Fruit fly (Drosophila melanogaster) whole organism, embryonic: ENCODE data around the gene CG33721.

Experiments
- Antp ChIP-seq: fragments of 200-800 bp; sonication (Bioruptor generic); optimal IDR thresholded peaks from 3 replicates; lab custom pipeline; 2016; ENCODE audit warnings: missing biosample characterization, missing genetic modification characterization
- Atf3 ChIP-seq: fragments of 200-800 bp; sonication (Bioruptor generic); optimal IDR thresholded peaks from 3 replicates; lab custom pipeline; 2016; ENCODE audit warnings: missing biosample characterization, missing genetic modification characterization
- Bteb2 ChIP-seq: fragments of 200-800 bp; sonication (Bioruptor generic); optimal IDR thresholded peaks from 2 replicates; lab custom pipeline; 2016; ENCODE audit warnings: missing biosample characterization, missing genetic modification characterization
- CG10959 ChIP-seq: fragments of 200-800 bp; sonication (Bioruptor generic); IDR thresholded peaks from 2 replicates; pipeline ENCODE4 v1.3.6; 2022; ENCODE audit warnings: missing biosample characterization, missing genetic modification characterization
- CG11247 ChIP-seq: fragments of 200-800 bp; sonication (Bioruptor generic); IDR thresholded peaks from 2 replicates; pipeline ENCODE4 v1.3.6; 2022; ENCODE audit warnings: missing biosample characterization, missing genetic modification characterization
- CG12104 ChIP-seq: fragments of 200-800 bp; sonication (Bioruptor generic); optimal IDR thresholded peaks from 3 replicates; lab custom pipeline; 2016; ENCODE audit warnings: missing biosample characterization, missing genetic modification characterization
- CG12299 ChIP-seq: fragments of 200-800 bp; sonication (Bioruptor generic); optimal IDR thresholded peaks from 2 replicates; lab custom pipeline; 2018; ENCODE audit warnings: missing biosample characterization, mild to moderate bottlenecking, missing genetic modification characterization
- CG12659 ChIP-seq: fragments of 200-800 bp; sonication (Bioruptor generic); optimal IDR thresholded peaks from 3 replicates; lab custom pipeline; 2017; ENCODE audit warnings: mild to moderate bottlenecking, missing biosample characterization, missing genetic modification reagents, missing genetic modification characterization
- CG12769 ChIP-seq: fragments of 200-800 bp; sonication (Bioruptor generic); optimal IDR thresholded peaks from 2 replicates; lab custom pipeline; 2019; ENCODE audit warnings: missing biosample characterization, mild to moderate bottlenecking, missing genetic modification characterization, moderate library complexity
- CG13624 ChIP-seq: fragments of 200-800 bp; sonication (Bioruptor generic); optimal IDR thresholded peaks from 2 replicates; lab custom pipeline; 2016; ENCODE audit warnings: missing biosample characterization, missing genetic modification characterization
- CG14710 ChIP-seq: fragments of 200-800 bp; sonication (Bioruptor generic); optimal IDR thresholded peaks from 3 replicates; lab custom pipeline; 2019; ENCODE audit warnings: missing biosample characterization, mild to moderate bottlenecking, missing genetic modification characterization, moderate library complexity
- CG15073 ChIP-seq: fragments of 200-800 bp; sonication (Bioruptor generic); optimal IDR thresholded peaks from 2 replicates; lab custom pipeline; 2016; ENCODE audit warnings: missing biosample characterization, missing genetic modification characterization
- CG1603 ChIP-seq: fragments of 200-800 bp; sonication (Bioruptor generic); optimal IDR thresholded peaks from 2 replicates; lab custom pipeline; 2019; ENCODE audit warnings: missing biosample characterization, mild to moderate bottlenecking, missing genetic modification characterization, moderate library complexity
- CG16863 ChIP-seq: fragments of 200-800 bp; sonication (Bioruptor generic); optimal IDR thresholded peaks from 3 replicates; lab custom pipeline; 2016; ENCODE audit warnings: missing biosample characterization, missing genetic modification characterization
- CG17328 ChIP-seq: fragments of 200-800 bp; sonication (Bioruptor generic); IDR thresholded peaks from 2 replicates; pipeline ENCODE4 v1.3.6; 2022; ENCODE audit warnings: missing biosample characterization, missing genetic modification characterization
- CG17359 ChIP-seq: fragments of 200-800 bp; sonication (Bioruptor generic); optimal IDR thresholded peaks from 3 replicates; lab custom pipeline; 2018; ENCODE audit warnings: missing biosample characterization, mild to moderate bottlenecking, missing genetic modification characterization, moderate library complexity
- CG32532 ChIP-seq: fragments of 200-800 bp; sonication (Bioruptor generic); IDR thresholded peaks from 2 replicates; pipeline ENCODE4 v1.3.6; 2022; ENCODE audit warnings: missing biosample characterization, missing genetic modification characterization
- CG5953 ChIP-seq: fragments of 200-800 bp; sonication (Bioruptor generic); IDR thresholded peaks from 2 replicates; pipeline ENCODE4 v1.3.6; 2022; ENCODE audit warnings: missing biosample characterization, missing genetic modification characterization
- CG6689 ChIP-seq: fragments of 200-800 bp; sonication (Bioruptor generic); IDR thresholded peaks from 2 replicates; pipeline ENCODE4 v1.3.6; 2022; ENCODE audit warnings: missing biosample characterization, missing genetic modification characterization
- CG7745 ChIP-seq: fragments of 200-800 bp; sonication (Bioruptor generic); optimal IDR thresholded peaks from 2 replicates; lab custom pipeline; 2018; ENCODE audit warnings: missing biosample characterization, mild to moderate bottlenecking, missing genetic modification characterization, moderate library complexity
- CG7928 ChIP-seq: fragments of 200-800 bp; sonication (Bioruptor generic); optimal IDR thresholded peaks from 2 replicates; lab custom pipeline; 2017; ENCODE audit warnings: missing biosample characterization, mild to moderate bottlenecking, missing genetic modification characterization
- Dad ChIP-seq: fragments of 200-800 bp; sonication (Bioruptor generic); optimal IDR thresholded peaks from 3 replicates; lab custom pipeline; 2016; ENCODE audit warnings: missing biosample characterization, missing genetic modification characterization
- HLH54F ChIP-seq: fragments of 200-800 bp; sonication (Bioruptor generic); optimal IDR thresholded peaks from 3 replicates; lab custom pipeline; 2016; ENCODE audit warnings: missing biosample characterization, missing genetic modification characterization
- HLHmδ ChIP-seq: fragments of 200-800 bp; sonication (Bioruptor generic); optimal IDR thresholded peaks from 2 replicates; lab custom pipeline; 2018; ENCODE audit warnings: missing biosample characterization, mild to moderate bottlenecking, missing genetic modification characterization, moderate library complexity
- HmgZ ChIP-seq: fragments of 200-800 bp; sonication (Bioruptor generic); optimal IDR thresholded peaks from 2 replicates; lab custom pipeline; 2018; ENCODE audit warnings: missing biosample characterization, mild to moderate bottlenecking, missing genetic modification characterization
- Mad ChIP-seq: fragments of 200-800 bp; sonication (Bioruptor generic); optimal IDR thresholded peaks from 2 replicates; lab custom pipeline; 2016; ENCODE audit warnings: missing biosample characterization, missing genetic modification characterization
- Mes4 ChIP-seq: fragments of 200-800 bp; sonication (Bioruptor generic); optimal IDR thresholded peaks from 2 replicates; lab custom pipeline; 2016; ENCODE audit warnings: missing biosample characterization, missing genetic modification characterization
- Scr ChIP-seq: fragments of 200-800 bp; sonication (Bioruptor generic); IDR thresholded peaks from 2 replicates; pipeline ENCODE4 v1.3.6; 2022; ENCODE audit warnings: missing biosample characterization, missing genetic modification characterization; ENCODE audit not compliant: partially characterized antibody
- TFAM ChIP-seq: fragments of 200-800 bp; sonication (Bioruptor generic); optimal IDR thresholded peaks from 2 replicates; lab custom pipeline; 2017; ENCODE audit warnings: missing biosample characterization, missing genetic modification characterization, inconsistent platforms
- ase ChIP-seq: fragments of 200-800 bp; sonication (Bioruptor generic); IDR thresholded peaks from 3 replicates; pipeline ENCODE4 v1.3.6; 2022; ENCODE audit warnings: missing biosample characterization, missing genetic modification characterization
- ash1 ChIP-seq: fragments of 200-800 bp; sonication (Bioruptor generic); optimal IDR thresholded peaks from 2 replicates; lab custom pipeline; 2018; ENCODE audit warnings: missing biosample characterization, mild to moderate bottlenecking, missing genetic modification characterization
- cas ChIP-seq: fragments of 200-800 bp; sonication (Bioruptor generic); IDR thresholded peaks from 2 replicates; pipeline ENCODE4 v1.3.6; 2022; ENCODE audit warnings: missing biosample characterization, missing genetic modification characterization
- cato ChIP-seq: fragments of 200-800 bp; sonication (Bioruptor generic); optimal IDR thresholded peaks from 2 replicates; lab custom pipeline; 2016; ENCODE audit warnings: missing biosample characterization, missing genetic modification characterization, borderline replicate concordance
- crc ChIP-seq: fragments of 200-800 bp; sonication (Bioruptor generic); optimal IDR thresholded peaks from 2 replicates; lab custom pipeline; 2016; ENCODE audit warnings: missing biosample characterization, missing genetic modification characterization
- dm ChIP-seq: fragments of 200-800 bp; sonication (Bioruptor generic); optimal IDR thresholded peaks from 3 replicates; lab custom pipeline; 2016; ENCODE audit warnings: missing biosample characterization, missing genetic modification characterization
- dmrt11E ChIP-seq: fragments of 200-800 bp; sonication (Bioruptor generic); optimal IDR thresholded peaks from 3 replicates; lab custom pipeline; 2018; ENCODE audit warnings: missing biosample characterization, mild to moderate bottlenecking, missing genetic modification characterization, moderate library complexity
- exex ChIP-seq: fragments of 200-800 bp; sonication (Bioruptor generic); optimal IDR thresholded peaks from 4 replicates; lab custom pipeline; 2018; ENCODE audit warnings: missing biosample characterization, mild to moderate bottlenecking, missing genetic modification characterization, moderate library complexity
- grau ChIP-seq: fragments of 200-800 bp; optimal IDR thresholded peaks from 3 replicates; lab custom pipeline; 2019; ENCODE audit warnings: missing biosample characterization, mild to moderate bottlenecking, missing genetic modification characterization, moderate library complexity
- ken ChIP-seq: fragments of 200-800 bp; sonication (Bioruptor generic); IDR thresholded peaks from 3 replicates; pipeline ENCODE4 v1.3.6; 2022; ENCODE audit warnings: missing biosample characterization, missing genetic modification characterization
- kni ChIP-seq: fragments of 200-800 bp; sonication (Bioruptor generic); optimal IDR thresholded peaks from 3 replicates; lab custom pipeline; 2017; ENCODE audit warnings: mild to moderate bottlenecking, missing biosample characterization, missing genetic modification reagents, missing genetic modification characterization
- knrl ChIP-seq: fragments of 200-800 bp; sonication (Bioruptor generic); IDR thresholded peaks from 3 replicates; pipeline ENCODE4 v1.3.6; 2022; ENCODE audit warnings: missing biosample characterization, missing genetic modification characterization; ENCODE audit not compliant: partially characterized antibody
- maf-S ChIP-seq: fragments of 200-800 bp; sonication (Bioruptor generic); optimal IDR thresholded peaks from 2 replicates; lab custom pipeline; 2016; ENCODE audit warnings: missing biosample characterization, missing genetic modification characterization
- nom ChIP-seq: fragments of 200-800 bp; sonication (Bioruptor generic); optimal IDR thresholded peaks from 2 replicates; lab custom pipeline; 2017; ENCODE audit warnings: missing biosample characterization, missing genetic modification characterization, mild to moderate bottlenecking, moderate library complexity, missing genetic modification reagents
- odd ChIP-seq: fragments of 200-800 bp; sonication (Bioruptor generic); optimal IDR thresholded peaks from 2 replicates; lab custom pipeline; 2017; ENCODE audit warnings: missing biosample characterization, mild to moderate bottlenecking, missing genetic modification characterization
- pita ChIP-seq: fragments of 200-800 bp; sonication (Bioruptor generic); optimal IDR thresholded peaks from 2 replicates; lab custom pipeline; 2017; ENCODE audit warnings: missing biosample characterization, mild to moderate bottlenecking, missing genetic modification characterization
- pnt ChIP-seq: fragments of 200-800 bp; sonication (Bioruptor generic); optimal IDR thresholded peaks from 3 replicates; lab custom pipeline; 2016; ENCODE audit warnings: missing biosample characterization, missing genetic modification characterization
- repo ChIP-seq: fragments of 200-800 bp; sonication (Bioruptor generic); optimal IDR thresholded peaks from 2 replicates; lab custom pipeline; 2016; ENCODE audit warnings: missing biosample characterization, missing genetic modification characterization
- rib ChIP-seq: fragments of 200-800 bp; sonication (Bioruptor generic); IDR thresholded peaks from 2 replicates; pipeline ENCODE4 v1.3.6; 2022; ENCODE audit warnings: missing biosample characterization, missing genetic modification characterization
- sens ChIP-seq: fragments of 200-800 bp; sonication (Bioruptor generic); peaks from one replicate; lab custom pipeline; 2016; ENCODE audit warnings: missing biosample characterization, missing genetic modification characterization
- tll ChIP-seq, 2 experiments: fragments of 200-800 bp in 1 of 2; fragments of >200 bp in 1 of 2; sonication (Bioruptor generic) in 1 of 2; optimal IDR thresholded peaks; 2 replicates each; lab custom pipeline; 2017 to 2019; ENCODE audit warnings: missing biosample characterization in 2 of 2, missing genetic modification characterization in 2 of 2, mild to moderate bottlenecking in 1 of 2, moderate library complexity in 1 of 2
- tup ChIP-seq: fragments of 200-800 bp; sonication (Bioruptor generic); optimal IDR thresholded peaks from 2 replicates; lab custom pipeline; 2016; ENCODE audit warnings: missing biosample characterization, mild to moderate bottlenecking, missing genetic modification characterization, moderate library complexity

Gene CG33721

DNA sequence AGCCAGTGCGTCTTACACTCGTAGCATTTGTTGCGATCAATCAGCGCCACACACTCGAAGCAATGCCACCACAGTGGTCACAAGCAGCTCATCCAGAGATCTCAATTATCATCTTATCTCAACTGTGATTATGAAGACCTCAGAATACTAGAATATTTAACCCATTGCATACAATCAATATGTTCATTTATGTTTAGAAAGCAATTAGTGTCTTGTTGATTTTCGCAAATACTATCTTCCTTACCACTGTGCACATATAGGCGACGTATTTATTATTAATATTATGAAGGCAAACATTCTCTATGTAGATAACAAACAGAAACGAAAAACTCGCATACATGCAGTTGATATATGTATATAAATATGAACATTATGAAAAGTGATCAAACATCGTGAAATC is 27.9 kb downstream of the CG33721 start (continued):
- TF ChIP-seq CG16863 (GFP tag; lab: Kevin White, UChicago), result peak; percentile 64
- peak; percentile 33 for TF ChIP-seq Atf3
- peak; percentile 33 for TF ChIP-seq HmgZ (tag; lab: Kevin White, UChicago)
- peak; percentile 85 for TF ChIP-seq CG1603
- no peak for TF ChIP-seq CG12299 (tag; lab: Kevin White, UChicago)
- no peak for TF ChIP-seq pita (GFP tag; lab: Kevin White, UChicago)
- TF ChIP-seq CG7928 (GFP tag; lab: Kevin White, UChicago), result no peak
- TF ChIP-seq Dad (GFP tag; lab: Kevin White, UChicago), result peak; percentile 29
- peak; percentile 78 for TF ChIP-seq CG12104
- peak; percentile 36 for TF ChIP-seq Bteb2
- peak; percentile 27 for TF ChIP-seq CG13624 (GFP tag; lab: Kevin White, UChicago)
- TF ChIP-seq ase (GFP tag; lab: Robert Waterston, UW), result peak; percentile 62; the same call in 2 of the 3 replicates
- peak; percentile 77 for TF ChIP-seq CG11247 (GFP tag; lab: Robert Waterston, UW)
- no peak for TF ChIP-seq HLHmδ (GFP tag; lab: Kevin White, UChicago)
- TF ChIP-seq CG15073, result peak; percentile 10
- TF ChIP-seq odd, result peak; percentile 55
- peak; percentile 17 for TF ChIP-seq TFAM (GFP tag; lab: Kevin White, UChicago)
- TF ChIP-seq crc (GFP tag; lab: Kevin White, UChicago), result no peak
- TF ChIP-seq HLH54F (GFP tag; lab: Kevin White, UChicago), result peak; percentile 9
- no peak for TF ChIP-seq dm (GFP tag; lab: Kevin White, UChicago)
- TF ChIP-seq ash1 (GFP tag; lab: Kevin White, UChicago), result no peak
- TF ChIP-seq kni (GFP tag; lab: Kevin White, UChicago), result peak; percentile 78
- peak; percentile 87 for TF ChIP-seq CG14710 (tag; lab: Kevin White, UChicago)
- TF ChIP-seq exex (tag; lab: Kevin White, UChicago), result peak; percentile 41
- TF ChIP-seq nom, result peak; percentile 44
- no peak for TF ChIP-seq tll (GFP tag; optimal IDR thresholded peaks at IDR 0.05; lab: Kevin White, UChicago)
- peak; percentile 60 for TF ChIP-seq CG7745
- peak; percentile 54 for TF ChIP-seq CG12659 (GFP tag; lab: Kevin White, UChicago)
- TF ChIP-seq CG10959 (GFP tag; lab: Robert Waterston, UW), result peak; percentile 66
- no peak for TF ChIP-seq cas (GFP tag; lab: Robert Waterston, UW)
- peak; percentile 88 for TF ChIP-seq dmrt11E (tag; lab: Kevin White, UChicago)
- TF ChIP-seq Antp (GFP tag; lab: Kevin White, UChicago), result peak; percentile 20
- peak; percentile 58 for TF ChIP-seq grau (tag; lab: Kevin White, UChicago)
- TF ChIP-seq CG17328 (GFP tag; lab: Robert Waterston, UW), result peak; percentile 79
- TF ChIP-seq sens (GFP tag; lab: Kevin White, UChicago), result peak; percentile 94
- peak; percentile 36 for TF ChIP-seq pnt
- TF ChIP-seq rib (GFP tag; lab: Robert Waterston, UW), result no peak
- TF ChIP-seq ken (GFP tag; lab: Robert Waterston, UW), result peak; percentile 59; the same call in 2 of the 3 replicates
- TF ChIP-seq repo, result no peak
- peak; percentile 12 for TF ChIP-seq maf-S (GFP tag; lab: Kevin White, UChicago)
- peak; percentile 57; the same call in 1 of the 2 replicates for TF ChIP-seq CG5953
- TF ChIP-seq CG6689 (GFP tag; lab: Robert Waterston, UW), result peak; percentile 81
- TF ChIP-seq Scr (GFP tag; lab: Robert Waterston, UW), result no peak
- peak; percentile 64 for TF ChIP-seq cato (GFP tag; lab: Kevin White, UChicago)
- TF ChIP-seq knrl (GFP tag; lab: Robert Waterston, UW), result no peak
- TF ChIP-seq CG17359 (tag; lab: Kevin White, UChicago), result peak; percentile 90
- peak; percentile 67 for TF ChIP-seq tup (GFP tag; lab: Kevin White, UChicago)
- peak; percentile 62 for TF ChIP-seq Mes4
- peak; percentile 73 for TF ChIP-seq CG32532 (GFP tag; lab: Robert Waterston, UW)
- peak; percentile 65 for TF ChIP-seq CG12769 (tag; lab: Kevin White, UChicago)
- peak; percentile 52 for TF ChIP-seq Mad (GFP tag; lab: Kevin White, UChicago)
